Worm (Caenorhabditis elegans): Measurements from ENCODE around the gene ZK822.1.

DNA sequence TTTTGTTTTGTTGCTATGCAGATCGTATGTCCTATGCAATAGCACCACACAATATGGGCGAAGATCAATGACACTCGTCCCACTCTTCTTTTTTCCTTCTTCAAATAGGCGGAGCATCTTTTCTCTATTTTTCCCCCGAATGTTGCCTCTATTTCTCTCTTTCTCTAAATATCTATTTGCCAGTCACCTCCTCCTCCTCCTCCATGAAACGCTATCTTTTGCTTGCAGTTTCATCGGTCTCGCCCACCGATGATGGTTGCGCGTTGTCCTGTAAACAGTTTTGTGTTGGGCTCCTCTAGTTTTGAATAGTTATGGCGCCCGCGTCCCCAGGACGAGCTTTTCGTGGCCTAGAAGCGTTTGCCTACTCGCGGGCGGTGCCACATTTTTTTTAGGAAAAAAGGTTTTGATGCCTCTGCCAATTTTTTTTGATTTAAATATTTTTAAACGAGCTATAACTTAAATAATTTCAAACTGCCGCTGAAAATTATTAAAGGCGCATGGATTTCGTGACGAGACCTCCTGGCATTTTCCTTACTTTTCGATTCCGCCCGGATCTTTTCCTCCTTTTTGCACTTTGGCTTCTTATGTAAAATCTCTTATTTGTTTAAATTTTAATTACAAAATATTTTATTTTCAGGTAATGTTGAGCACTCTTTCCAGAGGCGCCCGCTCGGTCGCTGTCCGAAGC lies 30.8 kb upstream of the ZK822.1 start, which contains the start of gene gdh-1:
- TF ChIP-seq sptf-1 (tag; optimal IDR thresholded peaks at IDR 0.05) (no peak), snpc-4 (tag; optimal IDR thresholded peaks at IDR 0.05) (no peak), nhr-76 (tag; optimal IDR thresholded peaks at IDR 0.05) (no peak), unc-39 (tag; optimal IDR thresholded peaks at IDR 0.05) (no peak), drap-1 (GFP tag; optimal IDR thresholded peaks at IDR 0.05) (no peak), ztf-11 (tag; optimal IDR thresholded peaks at IDR 0.05) (no peak), nhr-237 (tag; optimal IDR thresholded peaks at IDR 0.05) (no peak), ces-1 (GFP tag; optimal IDR thresholded peaks at IDR 0.05) (no peak), lin-13 (tag; optimal IDR thresholded peaks at IDR 0.05) (no peak), nhr-28 (tag; optimal IDR thresholded peaks at IDR 0.05) (no peak)

All from whole organism, mixed stage, embryonic.